Fruit fly (Drosophila melanogaster) whole organism, embryonic: ENCODE data around the gene kek6.

Experiments used
- Antp ChIP-seq: fragments of 200-800 bp; sonication (Bioruptor generic); optimal IDR thresholded peaks from 3 replicates; lab custom pipeline; 2016; ENCODE audit warnings: missing biosample characterization, missing genetic modification characterization
- Asciz ChIP-seq: fragments of 200-800 bp; sonication (Bioruptor generic); optimal IDR thresholded peaks from 2 replicates; lab custom pipeline; 2017; ENCODE audit warnings: missing biosample characterization, mild to moderate bottlenecking, missing genetic modification characterization, missing genetic modification reagents
- Atf3 ChIP-seq: fragments of 200-800 bp; sonication (Bioruptor generic); optimal IDR thresholded peaks from 3 replicates; lab custom pipeline; 2016; ENCODE audit warnings: missing biosample characterization, missing genetic modification characterization
- CG10274 ChIP-seq: fragments of 200-800 bp; sonication (Bioruptor generic); optimal IDR thresholded peaks from 3 replicates; lab custom pipeline; 2017; ENCODE audit warnings: missing biosample characterization, mild to moderate bottlenecking, missing genetic modification characterization
- CG10565 ChIP-seq: fragments of 200-800 bp; sonication (Bioruptor generic); optimal IDR thresholded peaks from 3 replicates; lab custom pipeline; 2016; ENCODE audit warnings: missing biosample characterization, mild to moderate bottlenecking, missing genetic modification characterization
- CG12769 ChIP-seq: fragments of 200-800 bp; sonication (Bioruptor generic); optimal IDR thresholded peaks from 2 replicates; lab custom pipeline; 2019; ENCODE audit warnings: missing biosample characterization, mild to moderate bottlenecking, missing genetic modification characterization, moderate library complexity
- CG17328 ChIP-seq: fragments of 200-800 bp; sonication (Bioruptor generic); IDR thresholded peaks from 2 replicates; pipeline ENCODE4 v1.3.6; 2022; ENCODE audit warnings: missing biosample characterization, missing genetic modification characterization
- CG17612 ChIP-seq: fragments of 200-800 bp; sonication (Bioruptor generic); IDR thresholded peaks from 2 replicates; pipeline ENCODE4 v1.3.6; 2022; ENCODE audit warnings: missing biosample characterization, missing genetic modification characterization
- CG18764 ChIP-seq: fragments of 200-800 bp; sonication (Bioruptor generic); optimal IDR thresholded peaks from 3 replicates; lab custom pipeline; 2016; ENCODE audit warnings: missing biosample characterization, missing genetic modification characterization
- CG2889 ChIP-seq: fragments of 200-800 bp; sonication (Bioruptor generic); IDR thresholded peaks from 3 replicates; pipeline ENCODE4 v1.3.6; 2022; ENCODE audit warnings: missing biosample characterization, missing genetic modification characterization
- CG31224 ChIP-seq: fragments of 200-800 bp; sonication (Bioruptor generic); IDR thresholded peaks from 2 replicates; pipeline ENCODE4 v1.3.6; 2022; ENCODE audit warnings: missing biosample characterization, missing genetic modification characterization
- CG32532 ChIP-seq: fragments of 200-800 bp; sonication (Bioruptor generic); IDR thresholded peaks from 2 replicates; pipeline ENCODE4 v1.3.6; 2022; ENCODE audit warnings: missing biosample characterization, missing genetic modification characterization
- CG32767 ChIP-seq: fragments of 200-800 bp; sonication (Bioruptor generic); IDR thresholded peaks from 2 replicates; pipeline ENCODE4 v1.3.6; 2022; ENCODE audit warnings: missing biosample characterization, missing genetic modification characterization
- CG4424 ChIP-seq: fragments of 200-800 bp; sonication (Bioruptor generic); optimal IDR thresholded peaks from 3 replicates; lab custom pipeline; 2016; ENCODE audit warnings: missing biosample characterization, missing genetic modification characterization
- CG6765 ChIP-seq: fragments of 200-800 bp; sonication (Bioruptor generic); optimal IDR thresholded peaks from 3 replicates; lab custom pipeline; 2017; ENCODE audit warnings: missing biosample characterization, mild to moderate bottlenecking, missing genetic modification characterization
- CG9727 ChIP-seq: fragments of 200-800 bp; sonication (Bioruptor generic); optimal IDR thresholded peaks from 3 replicates; lab custom pipeline; 2017; ENCODE audit warnings: missing biosample characterization, mild to moderate bottlenecking, missing genetic modification characterization
- E2f2 ChIP-seq: fragments of 200-800 bp; sonication (Bioruptor generic); IDR thresholded peaks from 2 replicates; pipeline ENCODE4 v1.3.6; 2022; ENCODE audit warnings: missing biosample characterization, missing genetic modification characterization
- Fer2 ChIP-seq: fragments of 200-800 bp; sonication (Bioruptor generic); optimal IDR thresholded peaks from 2 replicates; lab custom pipeline; 2018; ENCODE audit warnings: missing biosample characterization, mild to moderate bottlenecking, missing genetic modification characterization, moderate library complexity
- Fer3 ChIP-seq: fragments of 200-800 bp; sonication (Bioruptor generic); optimal IDR thresholded peaks from 2 replicates; lab custom pipeline; 2018; ENCODE audit warnings: missing biosample characterization, mild to moderate bottlenecking, missing genetic modification characterization, moderate library complexity
- HHEX ChIP-seq: fragments of 200-800 bp; sonication (Bioruptor generic); optimal IDR thresholded peaks from 3 replicates; lab custom pipeline; 2017; ENCODE audit warnings: missing biosample characterization, mild to moderate bottlenecking, missing genetic modification characterization, missing genetic modification reagents
- HLHmδ ChIP-seq: fragments of 200-800 bp; sonication (Bioruptor generic); optimal IDR thresholded peaks from 2 replicates; lab custom pipeline; 2018; ENCODE audit warnings: missing biosample characterization, mild to moderate bottlenecking, missing genetic modification characterization, moderate library complexity
- Hr3 ChIP-seq: fragments of 200-800 bp; sonication (Bioruptor generic); optimal IDR thresholded peaks from 3 replicates; lab custom pipeline; 2016; ENCODE audit warnings: missing biosample characterization, missing genetic modification characterization
- Lpt ChIP-seq: fragments of >200 bp; optimal IDR thresholded peaks from 2 replicates; lab custom pipeline; 2018; ENCODE audit warnings: missing biosample characterization, missing genetic modification characterization
- Max ChIP-seq: fragments of 200-800 bp; sonication (Bioruptor generic); optimal IDR thresholded peaks from 2 replicates; lab custom pipeline; 2016; ENCODE audit warnings: missing biosample characterization, mild to moderate bottlenecking, missing genetic modification characterization
- Med ChIP-seq: fragments of 200-800 bp; sonication (Bioruptor generic); peaks from one replicate; lab custom pipeline; 2016; ENCODE audit warnings: missing biosample characterization, missing genetic modification characterization, mild to moderate bottlenecking, inconsistent platforms, moderate library complexity
- Nf-YA ChIP-seq: fragments of 200-800 bp; sonication (Bioruptor generic); IDR thresholded peaks from 2 replicates; pipeline ENCODE4 v1.3.6; 2022; ENCODE audit warnings: missing biosample characterization, missing genetic modification characterization
- NfI ChIP-seq: fragments of 200-800 bp; sonication (Bioruptor generic); optimal IDR thresholded peaks from 3 replicates; lab custom pipeline; 2018; ENCODE audit warnings: missing biosample characterization, mild to moderate bottlenecking, missing genetic modification characterization, moderate library complexity
- Optix ChIP-seq: fragments of 200-800 bp; sonication (Bioruptor generic); IDR thresholded peaks from 3 replicates; pipeline ENCODE4 v1.3.6; 2022; ENCODE audit warnings: missing biosample characterization, missing genetic modification characterization
- Poxn ChIP-seq: fragments of 200-800 bp; sonication (Bioruptor generic); IDR thresholded peaks from 2 replicates; pipeline ENCODE4 v1.3.6; 2022; ENCODE audit warnings: missing biosample characterization, missing genetic modification characterization
- Ptx1 ChIP-seq: fragments of 200-800 bp; sonication (Bioruptor generic); IDR thresholded peaks from 2 replicates; pipeline ENCODE4 v1.3.6; 2022; ENCODE audit warnings: missing biosample characterization, missing genetic modification characterization
- Sry-β ChIP-seq: fragments of 200-800 bp; sonication (Bioruptor generic); optimal IDR thresholded peaks from 2 replicates; lab custom pipeline; 2018; ENCODE audit warnings: missing biosample characterization, mild to moderate bottlenecking, missing genetic modification characterization, moderate library complexity
- Tbp ChIP-seq: fragments of >200 bp; optimal IDR thresholded peaks from 2 replicates; lab custom pipeline; 2018; ENCODE audit warnings: missing biosample characterization, missing genetic modification characterization
- Xbp1 ChIP-seq: fragments of 200-800 bp; sonication (Bioruptor generic); optimal IDR thresholded peaks from 3 replicates; lab custom pipeline; 2016; ENCODE audit warnings: missing biosample characterization, mild to moderate bottlenecking, missing genetic modification characterization
- amos ChIP-seq: fragments of 200-800 bp; sonication (Bioruptor generic); IDR thresholded peaks from 2 replicates; pipeline ENCODE4 v1.3.6; 2022; ENCODE audit warnings: missing biosample characterization, missing genetic modification characterization; ENCODE audit not compliant: partially characterized antibody
- dimm ChIP-seq: fragments of 200-800 bp; sonication (Bioruptor generic); IDR thresholded peaks from 2 replicates; pipeline ENCODE4 v1.3.6; 2022; ENCODE audit warnings: missing biosample characterization, missing genetic modification characterization
- dmrt11E ChIP-seq: fragments of 200-800 bp; sonication (Bioruptor generic); optimal IDR thresholded peaks from 3 replicates; lab custom pipeline; 2018; ENCODE audit warnings: missing biosample characterization, mild to moderate bottlenecking, missing genetic modification characterization, moderate library complexity
- en ChIP-seq: fragments of 200-800 bp; sonication (Bioruptor generic); optimal IDR thresholded peaks from 2 replicates; lab custom pipeline; 2016; ENCODE audit warnings: missing biosample characterization, missing genetic modification characterization
- exex ChIP-seq: fragments of 200-800 bp; sonication (Bioruptor generic); optimal IDR thresholded peaks from 4 replicates; lab custom pipeline; 2018; ENCODE audit warnings: missing biosample characterization, mild to moderate bottlenecking, missing genetic modification characterization, moderate library complexity
- gcm ChIP-seq: fragments of 200-800 bp; sonication (Bioruptor generic); optimal IDR thresholded peaks from 2 replicates; lab custom pipeline; 2019; ENCODE audit warnings: missing biosample characterization, mild to moderate bottlenecking, missing genetic modification characterization, moderate library complexity
- ham ChIP-seq: fragments of 200-800 bp; sonication (Bioruptor generic); IDR thresholded peaks from 2 replicates; pipeline ENCODE4 v1.3.6; 2022; ENCODE audit warnings: missing biosample characterization, missing genetic modification characterization
- jigr1 ChIP-seq: fragments of 200-800 bp; sonication (Bioruptor generic); IDR thresholded peaks from 3 replicates; pipeline ENCODE4 v1.3.6; 2022; ENCODE audit warnings: missing biosample characterization, missing genetic modification characterization
- ken ChIP-seq: fragments of 200-800 bp; sonication (Bioruptor generic); IDR thresholded peaks from 3 replicates; pipeline ENCODE4 v1.3.6; 2022; ENCODE audit warnings: missing biosample characterization, missing genetic modification characterization
- luna ChIP-seq: fragments of 200-800 bp; sonication (Bioruptor generic); optimal IDR thresholded peaks from 2 replicates; lab custom pipeline; 2016; ENCODE audit warnings: missing biosample characterization, missing genetic modification characterization
- onecut ChIP-seq: fragments of 200-800 bp; sonication (Bioruptor generic); IDR thresholded peaks from 2 replicates; pipeline ENCODE4 v1.3.6; 2022; ENCODE audit warnings: missing biosample characterization, missing genetic modification characterization
- pan ChIP-seq, 4 experiments: fragments of >200 bp in 3 of 4; fragments of 200-800 bp in 1 of 4; sonication (Bioruptor generic) in 1 of 4; optimal IDR thresholded peaks in 3 of 4; IDR thresholded peaks in 1 of 4; 2 replicates each; pipeline versions ENCODE4 v1.3.6 to Lab custom; 2017 to 2022; ENCODE audit warnings: missing biosample characterization in 2 of 4, missing genetic modification characterization in 2 of 4, mixed read lengths in 1 of 4
- phol ChIP-seq: fragments of 200-800 bp; sonication (Bioruptor generic); optimal IDR thresholded peaks from 3 replicates; lab custom pipeline; 2018; ENCODE audit warnings: missing biosample characterization, mild to moderate bottlenecking, missing genetic modification characterization, moderate library complexity
- sc ChIP-seq, 3 experiments: fragments of >200 bp in 2 of 3; fragments of 200-800 bp in 1 of 3; sonication (Bioruptor generic) in 1 of 3; optimal IDR thresholded peaks; 2 replicates in 2 of 3; 3 replicates in 1 of 3; lab custom pipeline; 2017; ENCODE audit warnings: mild to moderate bottlenecking in 1 of 3, missing biosample characterization in 1 of 3, missing genetic modification characterization in 1 of 3, missing genetic modification reagents in 1 of 3
- sug ChIP-seq: fragments of 200-800 bp; optimal IDR thresholded peaks from 2 replicates; lab custom pipeline; 2019; ENCODE audit warnings: missing biosample characterization, mild to moderate bottlenecking, missing genetic modification characterization, moderate library complexity
- tap ChIP-seq: fragments of 200-800 bp; optimal IDR thresholded peaks from 3 replicates; lab custom pipeline; 2019; ENCODE audit warnings: missing biosample characterization, mild to moderate bottlenecking, missing genetic modification characterization, moderate library complexity
- trem ChIP-seq: fragments of 200-800 bp; optimal IDR thresholded peaks from 3 replicates; lab custom pipeline; 2019; ENCODE audit warnings: missing biosample characterization, mild to moderate bottlenecking, missing genetic modification characterization, moderate library complexity
- zen ChIP-seq: fragments of 200-800 bp; sonication (Bioruptor generic); optimal IDR thresholded peaks from 3 replicates; lab custom pipeline; 2018; ENCODE audit warnings: missing biosample characterization, mild to moderate bottlenecking, missing genetic modification characterization, moderate library complexity

kek6 gene

dm6 chr3R:31689727-31690126, 67.8 kb downstream of the kek6 start (continued):
- TF ChIP-seq gcm (GFP tag; lab: Kevin White, UChicago) = no peak
- no peak for TF ChIP-seq Optix
- no peak for TF ChIP-seq exex
- TF ChIP-seq CG9727 = peak; percentile 57
- no peak for TF ChIP-seq tap (tag; lab: Kevin White, UChicago)
- TF ChIP-seq Hr3 = no peak
- no peak for TF ChIP-seq ham (GFP tag; lab: Robert Waterston, UW)
- TF ChIP-seq amos (GFP tag; lab: Robert Waterston, UW) = no peak
- TF ChIP-seq HHEX (GFP tag; lab: Kevin White, UChicago) = no peak
- no peak for TF ChIP-seq CG31224 (GFP tag; lab: Robert Waterston, UW)
- TF ChIP-seq Med (GFP tag; lab: Kevin White, UChicago) = peak; percentile 86
- TF ChIP-seq luna (GFP tag; lab: Kevin White, UChicago) = no peak
- TF ChIP-seq sc (optimal IDR thresholded peaks at IDR 0.05; lab: Kevin White, UChicago) = no peak
- peak; percentile 17 for TF ChIP-seq sc (GFP tag; optimal IDR thresholded peaks at IDR 0.05; lab: Kevin White, UChicago)
- TF ChIP-seq CG10565 = no peak
- TF ChIP-seq sug = no peak
- no peak for TF ChIP-seq NfI (GFP tag; lab: Kevin White, UChicago)
- no peak for TF ChIP-seq onecut (GFP tag; lab: Robert Waterston, UW)
- TF ChIP-seq CG32767 (GFP tag; lab: Robert Waterston, UW) = no peak
- no peak for TF ChIP-seq E2f2 (GFP tag; lab: Robert Waterston, UW)
- no peak for TF ChIP-seq Tbp (GFP tag; lab: Kevin White, UChicago)
- peak; percentile 45 for TF ChIP-seq CG4424 (GFP tag; lab: Kevin White, UChicago)
- no peak for TF ChIP-seq Poxn (GFP tag; lab: Robert Waterston, UW)
- no peak for TF ChIP-seq Fer3 (tag; lab: Kevin White, UChicago)
- no peak for TF ChIP-seq Lpt
- no peak for TF ChIP-seq Fer2 (tag; lab: Kevin White, UChicago)
- no peak for TF ChIP-seq en (GFP tag; lab: Kevin White, UChicago)
- no peak for TF ChIP-seq Ptx1 (GFP tag; lab: Robert Waterston, UW)
- TF ChIP-seq dmrt11E = peak; percentile 83
- no peak for TF ChIP-seq CG18764 (GFP tag; lab: Kevin White, UChicago)
- TF ChIP-seq ken (GFP tag; lab: Robert Waterston, UW) = no peak
- TF ChIP-seq Xbp1 (GFP tag; lab: Kevin White, UChicago) = no peak
- TF ChIP-seq HLHmδ = no peak
- TF ChIP-seq phol (tag; lab: Kevin White, UChicago) = peak; percentile 54
- TF ChIP-seq CG2889 = no peak
- TF ChIP-seq CG12769 (tag; lab: Kevin White, UChicago) = no peak
- TF ChIP-seq CG17612 (GFP tag; lab: Robert Waterston, UW) = no peak
- TF ChIP-seq Sry-β (GFP tag; lab: Kevin White, UChicago) = no peak
- no peak for TF ChIP-seq CG10274 (GFP tag; lab: Kevin White, UChicago)
- no peak for TF ChIP-seq Atf3 (GFP tag; lab: Kevin White, UChicago)
- TF ChIP-seq CG6765 (GFP tag; lab: Kevin White, UChicago) = no peak
- no peak for TF ChIP-seq jigr1 (GFP tag; lab: Robert Waterston, UW)
- TF ChIP-seq CG17328 (GFP tag; lab: Robert Waterston, UW) = no peak
- no peak for TF ChIP-seq Max
- no peak for TF ChIP-seq zen
- no peak for TF ChIP-seq Antp (GFP tag; lab: Kevin White, UChicago)
- TF ChIP-seq Nf-YA = no peak
- TF ChIP-seq Asciz (GFP tag; lab: Kevin White, UChicago) = no peak
- TF ChIP-seq trem (tag; lab: Kevin White, UChicago) = peak; percentile 13
- TF ChIP-seq dimm (GFP tag; lab: Robert Waterston, UW) = no peak
- TF ChIP-seq pan (optimal IDR thresholded peaks at IDR 0.05; lab: Kevin White, UChicago) = no peak
- TF ChIP-seq pan (GFP tag; optimal IDR thresholded peaks at IDR 0.05 in 1 of 2, IDR thresholded peaks at IDR 0.05 in 1 of 2) = no peak
- TF ChIP-seq CG32532 (GFP tag; lab: Robert Waterston, UW) = no peak
